Worm (Caenorhabditis elegans) whole organism, L1 larva: Measurements from ENCODE around the gene srx-133.

ENCODE experiments used
- C04F5.9 ChIP-seq: sonication (generic microtip); optimal IDR thresholded peaks from 2 replicates; lab custom pipeline; 2016; ENCODE audit warnings: missing genetic modification characterization, missing compliant biosample characterization
- C34B4.2 ChIP-seq: sonication (generic microtip); optimal IDR thresholded peaks from 2 replicates; lab custom pipeline; 2017; ENCODE audit warnings: mild to moderate bottlenecking, missing genetic modification characterization, missing compliant biosample characterization
- ceh-82 ChIP-seq, 3 experiments: fragments of 150-350 bp in 1 of 3; sonication (generic microtip) in 2 of 3; optimal IDR thresholded peaks; 2 replicates each; lab custom pipeline; 2014 to 2017; ENCODE audit warnings: missing biosample characterization in 3 of 3, missing genetic modification characterization in 3 of 3
- ceh-88 ChIP-seq: fragments of 200-800 bp; sonication (Bioruptor generic); IDR thresholded peaks from 2 replicates; pipeline ENCODE4 v1.3.6; 2022; ENCODE audit warnings: missing genetic modification characterization, missing compliant biosample characterization
- dpl-1 ChIP-seq, 3 experiments: fragments of 150-350 bp in 2 of 3; sonication (generic microtip) in 1 of 3; optimal IDR thresholded peaks; 2 replicates each; lab custom pipeline; 2014 to 2017; ENCODE audit warnings: missing biosample characterization in 3 of 3, missing genetic modification characterization in 3 of 3, missing genetic modification reagents in 3 of 3
- efl-1 ChIP-seq, 4 experiments: fragments of 150-350 bp; optimal IDR thresholded peaks in 3 of 4; peaks in 1 of 4; 1 replicate in 1 of 4; 2 replicates in 3 of 4; lab custom pipeline; 2014; ENCODE audit warnings: missing biosample characterization in 2 of 4, missing genetic modification characterization in 2 of 4, missing genetic modification reagents in 2 of 4
- efl-3 ChIP-seq: fragments of 200-800 bp; sonication (Bioruptor generic); optimal IDR thresholded peaks from 2 replicates; lab custom pipeline; 2018; ENCODE audit warnings: mild to moderate bottlenecking, missing genetic modification characterization, missing compliant biosample characterization
- egl-13 ChIP-seq: sonication (generic microtip); optimal IDR thresholded peaks from 2 replicates; lab custom pipeline; 2016; ENCODE audit warnings: missing genotype, missing genetic modification reagents, missing genetic modification characterization, missing compliant biosample characterization
- egl-27 ChIP-seq, 2 experiments: fragments of 150-350 bp in 1 of 2; sonication (generic microtip); optimal IDR thresholded peaks; 3 replicates each; lab custom pipeline; 2017 to 2018; ENCODE audit warnings: missing biosample characterization in 2 of 2, missing genetic modification characterization in 2 of 2, missing genetic modification reagents in 2 of 2
- elt-2 ChIP-seq: sonication (generic microtip); optimal IDR thresholded peaks from 2 replicates; lab custom pipeline; 2016; ENCODE audit warnings: missing genetic modification characterization, mild to moderate bottlenecking, inconsistent platforms, missing compliant biosample characterization, missing genetic modification reagents
- elt-3 ChIP-seq, 6 experiments: fragments of 150-350 bp in 1 of 6; sonication (generic microtip); optimal IDR thresholded peaks; 2 replicates each; lab custom pipeline; 2017 to 2018; ENCODE audit warnings: missing biosample characterization in 6 of 6, missing genetic modification characterization in 6 of 6, inconsistent platforms in 1 of 6
- fkh-10 ChIP-seq: sonication (generic microtip); optimal IDR thresholded peaks from 2 replicates; lab custom pipeline; 2017; ENCODE audit warnings: missing biosample characterization, missing genetic modification reagents, missing genetic modification characterization
- grh-1 ChIP-seq: fragments of 200-800 bp; sonication (Bioruptor generic); IDR thresholded peaks from 2 replicates; pipeline ENCODE4 v1.3.6; 2022; ENCODE audit warnings: missing genetic modification reagents, missing genetic modification characterization, missing compliant biosample characterization
- hlh-17 ChIP-seq: fragments of 200-800 bp; sonication (Bioruptor generic); optimal IDR thresholded peaks from 2 replicates; lab custom pipeline; 2018; ENCODE audit warnings: missing genetic modification characterization, mild to moderate bottlenecking, missing compliant biosample characterization, moderate library complexity, borderline replicate concordance
- hlh-4 ChIP-seq: sonication (generic microtip); optimal IDR thresholded peaks from 2 replicates; lab custom pipeline; 2016; ENCODE audit warnings: mild to moderate bottlenecking, missing genetic modification characterization, missing compliant biosample characterization
- hpl-2 ChIP-seq: fragments of 150-350 bp; optimal IDR thresholded peaks from 2 replicates; lab custom pipeline; 2014; ENCODE audit warnings: missing biosample characterization, missing genetic modification reagents, missing genetic modification characterization
- irx-1 ChIP-seq: sonication (generic microtip); optimal IDR thresholded peaks from 2 replicates; lab custom pipeline; 2016; ENCODE audit warnings: missing genetic modification characterization, missing compliant biosample characterization
- lin-13 ChIP-seq: fragments of 150-350 bp; optimal IDR thresholded peaks from 2 replicates; lab custom pipeline; 2014; ENCODE audit warnings: missing biosample characterization, missing genetic modification reagents, missing genetic modification characterization
- lin-15B ChIP-seq: fragments of 150-350 bp; sonication (generic microtip); optimal IDR thresholded peaks from 3 replicates; lab custom pipeline; 2014; ENCODE audit warnings: missing biosample characterization, missing genetic modification characterization
- lir-3 ChIP-seq: sonication (generic microtip); optimal IDR thresholded peaks from 2 replicates; lab custom pipeline; 2016; ENCODE audit warnings: mild to moderate bottlenecking, missing genetic modification characterization, moderate library complexity, missing compliant biosample characterization; ENCODE audit not compliant: poor library complexity
- lsy-2 ChIP-seq, 2 experiments: fragments of 150-350 bp; optimal IDR thresholded peaks; 2 replicates each; lab custom pipeline; 2014; ENCODE audit warnings: missing biosample characterization in 2 of 2, missing genetic modification characterization in 2 of 2
- mep-1 ChIP-seq: fragments of 150-350 bp; optimal IDR thresholded peaks from 2 replicates; lab custom pipeline; 2014; ENCODE audit warnings: missing biosample characterization, missing genetic modification characterization
- nhr-11 ChIP-seq: fragments of 150-350 bp; optimal IDR thresholded peaks from 2 replicates; lab custom pipeline; 2014; ENCODE audit warnings: missing biosample characterization, missing genetic modification characterization
- nhr-12 ChIP-seq: sonication (generic microtip); optimal IDR thresholded peaks from 2 replicates; lab custom pipeline; 2017; ENCODE audit warnings: missing biosample characterization, missing genetic modification characterization
- nhr-19 ChIP-seq: fragments of 200-800 bp; sonication (Bioruptor generic); conservative IDR thresholded peaks from 2 replicates; pipeline ENCODE4 v1.3.6; 2022; ENCODE audit warnings: missing genetic modification characterization, missing compliant biosample characterization
- nhr-237 ChIP-seq: fragments of 150-350 bp; optimal IDR thresholded peaks from 2 replicates; lab custom pipeline; 2014; ENCODE audit warnings: missing biosample characterization, missing genetic modification characterization
- nhr-28 ChIP-seq: fragments of 150-350 bp; optimal IDR thresholded peaks from 2 replicates; lab custom pipeline; 2014; ENCODE audit warnings: missing biosample characterization, missing genetic modification characterization
- nhr-85 ChIP-seq: sonication (generic microtip); peaks from one replicate; lab custom pipeline; 2016; ENCODE audit warnings: missing genetic modification characterization, inconsistent platforms, missing compliant biosample characterization
- nhr-90 ChIP-seq: sonication (generic microtip); optimal IDR thresholded peaks from 2 replicates; lab custom pipeline; 2016; ENCODE audit warnings: mild to moderate bottlenecking, missing genetic modification characterization, missing compliant biosample characterization; ENCODE audit not compliant: poor library complexity
- pax-3 ChIP-seq: fragments of 200-800 bp; sonication (Bioruptor generic); optimal IDR thresholded peaks from 2 replicates; lab custom pipeline; 2018; ENCODE audit warnings: mild to moderate bottlenecking, missing genetic modification characterization, moderate library complexity, missing compliant biosample characterization
- pqm-1 ChIP-seq: sonication (generic microtip); optimal IDR thresholded peaks from 3 replicates; lab custom pipeline; 2017; ENCODE audit warnings: missing biosample characterization, missing genetic modification characterization
- snpc-4 ChIP-seq: fragments of 150-350 bp; optimal IDR thresholded peaks from 2 replicates; lab custom pipeline; 2014; ENCODE audit warnings: missing biosample characterization, missing genetic modification characterization
- sox-4 ChIP-seq: sonication (generic microtip); optimal IDR thresholded peaks from 2 replicates; lab custom pipeline; 2016; ENCODE audit warnings: missing genetic modification characterization, missing compliant biosample characterization
- sup-37 ChIP-seq: fragments of 200-800 bp; sonication (Bioruptor generic); optimal IDR thresholded peaks from 2 replicates; lab custom pipeline; 2018; ENCODE audit warnings: mild to moderate bottlenecking, missing genetic modification characterization, missing compliant biosample characterization
- swsn-7 ChIP-seq: sonication (generic microtip); optimal IDR thresholded peaks from 2 replicates; lab custom pipeline; 2016; ENCODE audit warnings: missing genetic modification characterization, missing compliant biosample characterization
- tbx-2 ChIP-seq: sonication (generic microtip); optimal IDR thresholded peaks from 2 replicates; lab custom pipeline; 2016; ENCODE audit warnings: missing genetic modification characterization, missing compliant biosample characterization
- unc-86 ChIP-seq: sonication (generic microtip); optimal IDR thresholded peaks from 2 replicates; lab custom pipeline; 2016; ENCODE audit warnings: missing genetic modification characterization, missing compliant biosample characterization
- vab-15 ChIP-seq: sonication (generic microtip); optimal IDR thresholded peaks from 2 replicates; lab custom pipeline; 2017; ENCODE audit warnings: missing genotype, mild to moderate bottlenecking, missing genetic modification characterization, missing compliant biosample characterization
- zip-4 ChIP-seq: fragments of 200-800 bp; sonication (Bioruptor generic); optimal IDR thresholded peaks from 2 replicates; lab custom pipeline; 2018; ENCODE audit warnings: mild to moderate bottlenecking, missing genetic modification characterization, moderate library complexity, missing compliant biosample characterization

The srx-133 gene

DNA sequence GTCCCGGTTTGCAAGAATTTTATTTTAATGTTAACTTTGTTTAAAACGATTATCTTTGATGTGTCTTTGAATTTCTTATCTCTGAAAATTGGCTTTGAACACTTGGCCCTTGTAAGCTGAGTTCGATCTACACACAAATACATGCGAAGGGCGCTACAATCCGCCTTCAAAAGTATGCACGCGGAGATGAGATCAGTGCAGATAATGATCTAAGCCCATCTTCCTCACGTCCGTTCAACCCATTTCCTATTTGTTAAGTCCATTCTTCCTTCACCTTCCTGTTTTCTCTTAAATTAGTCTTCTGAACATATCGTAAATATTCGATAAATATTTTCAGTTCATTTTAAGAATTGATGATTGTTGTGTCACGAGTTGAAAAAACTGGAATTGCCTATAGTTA is 17.9 kb downstream of the srx-133 start, which contains the start of gene nhr-175:
Gene nhr-175, plus strand, starts transcription at position 339 of the 400 bp plus-strand sequence.
- TF ChIP-seq nhr-85 (peak; percentile 61), nhr-12 (no peak), hlh-4 (no peak), elt-3 (tag; optimal IDR thresholded peaks at IDR 0.05; lab: Kevin White, UChicago) (no peak)

DNA sequence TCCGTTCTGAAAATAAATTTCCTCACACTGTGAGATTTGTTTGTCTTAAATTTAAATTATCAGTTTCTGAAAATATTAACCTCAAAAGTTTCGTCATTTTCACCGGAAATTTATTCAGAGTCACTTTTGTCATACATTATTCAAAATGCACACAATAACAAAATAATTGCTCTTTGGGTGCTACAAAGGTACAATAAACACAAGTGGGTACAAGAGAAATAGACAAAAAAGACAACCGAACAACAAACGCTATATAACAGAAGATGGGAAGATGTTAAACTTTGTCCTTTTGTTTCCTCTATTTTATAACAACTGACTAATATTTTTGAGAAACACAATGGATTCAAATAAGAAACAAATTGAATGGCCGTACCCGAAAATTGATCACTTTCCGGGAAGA is 21.1 kb downstream of the srx-133 start:
- no peak for TF ChIP-seq pqm-1 (tag; lab: Kevin White, UChicago)
- no peak for TF ChIP-seq pax-3
- TF ChIP-seq efl-3 (GFP tag; lab: Kevin White, UChicago): no peak
- TF ChIP-seq nhr-19 (GFP tag; lab: Robert Waterston, UW): peak; percentile 14; the same call in 1 of the 2 replicates
- TF ChIP-seq fkh-10 (GFP tag; lab: Kevin White, UChicago): no peak
- no peak for TF ChIP-seq irx-1 (tag; lab: Kevin White, UChicago)
- no peak for TF ChIP-seq ceh-82 (tag; optimal IDR thresholded peaks at IDR 0.05; lab: Kevin White, UChicago)
- TF ChIP-seq efl-1 (optimal IDR thresholded peaks at IDR 0.05; lab: Kevin White, UChicago): no peak
- TF ChIP-seq efl-1 (GFP tag; optimal IDR thresholded peaks at IDR 0.05 in 1 of 2; lab: Kevin White, UChicago): no peak
- no peak for TF ChIP-seq sox-4
- TF ChIP-seq unc-86 (tag; lab: Kevin White, UChicago): no peak
- TF ChIP-seq vab-15: no peak
- TF ChIP-seq lir-3: no peak
- TF ChIP-seq zip-4 (GFP tag; lab: Kevin White, UChicago): no peak
- no peak for TF ChIP-seq egl-13 (tag; lab: Kevin White, UChicago)
- TF ChIP-seq nhr-11 (tag; lab: Kevin White, UChicago): peak; percentile 85
- TF ChIP-seq ceh-88 (GFP tag; lab: Robert Waterston, UW): no peak
- TF ChIP-seq C34B4.2 (tag; lab: Kevin White, UChicago): no peak
- no peak for TF ChIP-seq mep-1 (tag; lab: Kevin White, UChicago)

DNA sequence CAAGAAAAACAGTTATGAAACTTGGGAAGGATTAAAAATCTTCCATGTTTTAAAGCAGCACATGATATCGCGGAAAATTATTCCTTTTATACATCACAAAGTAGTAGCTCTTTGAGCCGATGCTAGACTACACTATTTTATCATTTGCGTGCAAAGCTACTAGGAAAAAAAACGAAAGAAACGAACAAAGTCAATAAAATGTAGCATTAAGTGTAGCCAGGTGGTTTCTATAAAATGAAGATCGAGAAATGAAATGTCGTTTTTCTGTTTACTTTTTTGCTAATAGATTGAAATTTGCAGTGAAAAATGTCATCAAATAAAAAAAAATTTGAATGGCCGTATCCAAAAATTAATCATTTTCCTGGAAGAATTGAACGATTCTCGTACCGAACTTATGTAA is 24.4 kb downstream of the srx-133 start, which contains the start of gene cpt-5:
Gene cpt-5, plus strand, starts transcription at position 301 of the 400 bp plus-strand sequence.
- TF ChIP-seq swsn-7 (tag; lab: Kevin White, UChicago) (no peak), C04F5.9 (no peak), pax-3 (no peak), hlh-17 (no peak), grh-1 (GFP tag; lab: Robert Waterston, UW) (no peak), zip-4 (GFP tag; lab: Kevin White, UChicago) (no peak), lsy-2 (tag; optimal IDR thresholded peaks at IDR 0.05; lab: Kevin White, UChicago) (no peak), nhr-237 (tag; lab: Kevin White, UChicago) (no peak), hpl-2 (GFP tag; lab: Kevin White, UChicago) (no peak)

DNA sequence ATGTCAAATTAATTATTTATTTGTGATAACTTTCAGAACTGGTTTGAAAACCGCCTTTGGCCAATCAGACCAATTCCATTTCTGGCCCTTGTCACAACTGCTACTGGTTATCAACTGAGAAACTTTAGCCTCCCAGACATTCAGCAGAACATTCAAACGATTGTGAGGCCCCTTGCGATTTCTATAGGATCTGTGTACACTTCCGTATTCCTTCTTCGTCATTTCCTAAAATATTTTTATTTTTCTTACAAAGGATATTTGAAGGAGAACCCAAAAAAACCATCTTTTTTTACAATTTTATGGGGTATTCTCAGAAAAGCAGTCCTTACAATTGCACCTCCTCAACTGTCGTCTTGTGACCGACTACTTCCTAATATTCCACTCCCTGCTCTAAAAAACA is 24.8 kb downstream of the srx-133 start:
- TF ChIP-seq tbx-2 (tag; lab: Kevin White, UChicago): no peak
- TF ChIP-seq egl-27 (tag; optimal IDR thresholded peaks at IDR 0.05; lab: Kevin White, UChicago): no peak
- TF ChIP-seq nhr-85: peak; percentile 1
- TF ChIP-seq, all 84 proteins: peak for 1

DNA sequence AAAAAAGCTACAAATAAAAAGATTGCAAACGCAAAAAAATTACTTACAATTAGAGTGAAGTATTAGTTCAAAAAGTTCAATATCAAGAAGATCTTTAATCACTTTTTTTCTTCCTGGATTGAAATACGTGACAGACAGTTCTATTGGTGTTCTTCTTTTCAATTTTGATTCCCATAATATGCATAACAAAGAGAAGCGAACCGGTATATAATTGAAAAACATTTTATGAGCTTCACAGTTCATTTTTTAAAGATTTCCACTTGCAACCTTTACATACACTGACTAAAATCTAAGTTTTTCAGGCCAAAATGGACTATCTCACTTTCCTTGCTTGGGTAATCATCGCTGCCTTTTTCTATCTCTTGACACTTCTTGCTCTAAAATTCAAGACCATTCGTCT is 28.1 kb downstream of the srx-133 start, which contains the start of gene T22G5.1:
Gene T22G5.1, plus strand, starts transcription at position 301 of the 400 bp plus-strand sequence.
- TF ChIP-seq lir-3: no peak
- no peak for TF ChIP-seq dpl-1 (GFP tag; optimal IDR thresholded peaks at IDR 0.05; lab: Kevin White, UChicago)
- TF ChIP-seq elt-2 (tag; lab: Kevin White, UChicago): no peak
- TF ChIP-seq nhr-28 (tag; lab: Kevin White, UChicago): no peak
- TF ChIP-seq sup-37: no peak
- TF ChIP-seq lin-13 (GFP tag; lab: Kevin White, UChicago): no peak
- no peak for TF ChIP-seq lin-15B (tag; lab: Kevin White, UChicago)
- no peak for TF ChIP-seq snpc-4 (tag; lab: Kevin White, UChicago)
- no peak for TF ChIP-seq nhr-90 (tag; lab: Kevin White, UChicago)
- no peak for TF ChIP-seq elt-3 (tag; optimal IDR thresholded peaks at IDR 0.05; lab: Kevin White, UChicago)
- no peak for TF ChIP-seq tbx-2 (tag; lab: Kevin White, UChicago)
- TF ChIP-seq, all 84 proteins: peak for 0
